Fruit fly (Drosophila melanogaster): ENCODE measurements around the gene CG13083.

The CG13083 gene

dm6 chr2L:19459404-19459803 lies 27.9 kb upstream of the CG13083 start:
- no peak for TF ChIP-seq CG9705 (GFP tag; optimal IDR thresholded peaks at IDR 0.05)
- TF ChIP-seq Myc (optimal IDR thresholded peaks at IDR 0.05) = no peak

- TF ChIP-seq lola (GFP tag; optimal IDR thresholded peaks at IDR 0.05) (no peak), woc (GFP tag; optimal IDR thresholded peaks at IDR 0.05) (no peak), pan (optimal IDR thresholded peaks at IDR 0.05) (no peak), foxo (GFP tag; optimal IDR thresholded peaks at IDR 0.05) (no peak), Myc (optimal IDR thresholded peaks at IDR 0.05) (no peak), sv (GFP tag; optimal IDR thresholded peaks at IDR 0.05) (no peak), CrebA (GFP tag; optimal IDR thresholded peaks at IDR 0.05; ENCODE audit: borderline replicate concordance) (no peak), Mio (GFP tag; optimal IDR thresholded peaks at IDR 0.05) (no peak), dsf (GFP tag; optimal IDR thresholded peaks at IDR 0.05; ENCODE audit: borderline replicate concordance) (no peak), Sp1 (GFP tag; optimal IDR thresholded peaks at IDR 0.05) (no peak), Jra (GFP tag; optimal IDR thresholded peaks at IDR 0.05) (no peak), CG32264 (GFP tag; optimal IDR thresholded peaks at IDR 0.05) (no peak), h (GFP tag; optimal IDR thresholded peaks at IDR 0.05) (no peak), Vsx2 (GFP tag; optimal IDR thresholded peaks at IDR 0.05; ENCODE audit: partially characterized antibody) (no peak), Abd-B (GFP tag; optimal IDR thresholded peaks at IDR 0.05) (no peak), N (GFP tag; optimal IDR thresholded peaks at IDR 0.05) (no peak)
Observed at dm6 chr2L:19462898-19463297, 24.4 kb upstream of the CG13083 start.

- TF ChIP-seq dmrt93B (GFP tag; optimal IDR thresholded peaks at IDR 0.05) (no peak), ey (GFP tag; optimal IDR thresholded peaks at IDR 0.05) (no peak), Hr78 (GFP tag; optimal IDR thresholded peaks at IDR 0.05) (no peak), jim (GFP tag; optimal IDR thresholded peaks at IDR 0.05) (no peak), Myc (optimal IDR thresholded peaks at IDR 0.05) (no peak), GATAd (GFP tag; optimal IDR thresholded peaks at IDR 0.05) (no peak), sv (GFP tag; optimal IDR thresholded peaks at IDR 0.05) (no peak), woc (GFP tag; optimal IDR thresholded peaks at IDR 0.05) (no peak), br (GFP tag; optimal IDR thresholded peaks at IDR 0.05) (no peak), dsf (GFP tag; optimal IDR thresholded peaks at IDR 0.05; ENCODE audit: borderline replicate concordance) (no peak), usp (GFP tag; optimal IDR thresholded peaks at IDR 0.05) (no peak), pan (optimal IDR thresholded peaks at IDR 0.05) (no peak), HLH106 (tag; optimal IDR thresholded peaks at IDR 0.05) (no peak), brk (GFP tag; optimal IDR thresholded peaks at IDR 0.05) (no peak), Dfd (GFP tag; optimal IDR thresholded peaks at IDR 0.05) (no peak), foxo (GFP tag; optimal IDR thresholded peaks at IDR 0.05) (no peak), fru (GFP tag; optimal IDR thresholded peaks at IDR 0.05) (no peak), Sp1 (GFP tag; optimal IDR thresholded peaks at IDR 0.05) (no peak), sage (GFP tag; optimal IDR thresholded peaks at IDR 0.05) (no peak), Abd-B (GFP tag; optimal IDR thresholded peaks at IDR 0.05) (no peak)
Observed at dm6 chr2L:19463405-19463804, 23.9 kb upstream of the CG13083 start.

dm6 chr2L:19463824-19464317 lies 23.4 kb upstream of the CG13083 start, which contains the start of gene tj:
Gene tj (plus strand): TSS chr2L:19464267.
- TF ChIP-seq ey (GFP tag; optimal IDR thresholded peaks at IDR 0.05) = no peak
- no peak for TF ChIP-seq fru (GFP tag; optimal IDR thresholded peaks at IDR 0.05)
- no peak for TF ChIP-seq sv (GFP tag; optimal IDR thresholded peaks at IDR 0.05)
- no peak for TF ChIP-seq CrebA (GFP tag; optimal IDR thresholded peaks at IDR 0.05; ENCODE audit: borderline replicate concordance)
- no peak for TF ChIP-seq CG32264 (GFP tag; optimal IDR thresholded peaks at IDR 0.05)
- TF ChIP-seq Rel (GFP tag; optimal IDR thresholded peaks at IDR 0.05) = no peak
- TF ChIP-seq Rel (tag; optimal IDR thresholded peaks at IDR 0.05) = no peak
- no peak for TF ChIP-seq brk (GFP tag; optimal IDR thresholded peaks at IDR 0.05)
- no peak for TF ChIP-seq OdsH (GFP tag; optimal IDR thresholded peaks at IDR 0.05)
- no peak for TF ChIP-seq GATAd (GFP tag; optimal IDR thresholded peaks at IDR 0.05)
- no peak for TF ChIP-seq dmrt93B (GFP tag; optimal IDR thresholded peaks at IDR 0.05)
- TF ChIP-seq Hr83 (GFP tag; optimal IDR thresholded peaks at IDR 0.05; ENCODE audit: poor library complexity, severe bottlenecking) = no peak
- TF ChIP-seq Myc (optimal IDR thresholded peaks at IDR 0.05) = no peak
- no peak for TF ChIP-seq jim (GFP tag; optimal IDR thresholded peaks at IDR 0.05)
- no peak for TF ChIP-seq woc (GFP tag; optimal IDR thresholded peaks at IDR 0.05)
- no peak for TF ChIP-seq rgr (GFP tag; optimal IDR thresholded peaks at IDR 0.05)
- TF ChIP-seq Abd-B (GFP tag; optimal IDR thresholded peaks at IDR 0.05) = no peak
- TF ChIP-seq Dfd (GFP tag; optimal IDR thresholded peaks at IDR 0.05) = no peak

Measured in whole organism, wandering third instar larva.